Fruit fly (Drosophila melanogaster): ENCODE results near the gene CG9287.

The CG9287 gene

DNA sequence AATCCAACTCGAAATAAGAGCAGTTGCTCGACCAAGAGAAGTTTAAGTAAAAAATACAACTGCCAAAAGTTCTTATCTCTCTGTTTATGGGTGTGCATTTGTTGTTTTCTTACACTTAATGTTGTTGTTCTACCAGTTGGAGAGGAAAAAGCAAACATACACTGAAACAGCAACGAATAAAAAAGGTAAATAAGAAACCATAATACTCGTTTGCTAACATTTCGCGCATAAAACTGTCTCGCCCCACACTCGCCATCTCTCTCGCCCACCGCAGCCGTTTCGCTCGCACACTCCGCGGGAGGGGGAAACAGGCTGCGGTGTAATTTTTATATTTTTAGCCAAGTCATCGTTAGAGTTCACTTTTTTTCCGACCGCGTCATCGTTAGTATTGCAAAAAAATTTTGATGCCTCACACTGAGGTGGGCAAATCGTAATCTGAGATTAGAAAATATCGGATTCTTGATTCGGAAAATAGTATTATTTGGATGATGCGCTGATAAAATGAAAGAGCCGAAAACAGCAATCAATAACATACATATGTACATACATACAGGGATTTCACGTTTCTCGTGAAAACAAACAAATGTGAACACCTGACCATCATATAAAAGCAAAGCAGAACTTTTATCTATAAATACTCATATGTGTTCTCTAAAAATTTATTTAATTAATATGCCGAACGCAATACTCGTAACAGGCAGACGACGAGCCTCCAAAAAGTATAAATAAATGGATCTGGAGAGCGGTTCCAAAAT is 13.0 kb upstream of the CG9287 start (continued):
- TF ChIP-seq HHEX (GFP tag; optimal IDR thresholded peaks at IDR 0.05) (peak; percentile 29), CG8359 (GFP tag; optimal IDR thresholded peaks at IDR 0.05; ENCODE audit: borderline replicate concordance) (no peak), Ssrp (tag; optimal IDR thresholded peaks at IDR 0.05) (no peak), Tbp (GFP tag; optimal IDR thresholded peaks at IDR 0.05) (no peak), CG3281 (GFP tag; optimal IDR thresholded peaks at IDR 0.05) (peak; percentile 60), CG3726 (GFP tag; IDR thresholded peaks at IDR 0.05) (no peak), HLH54F (GFP tag; optimal IDR thresholded peaks at IDR 0.05) (peak; percentile 15), ato (GFP tag; IDR thresholded peaks at IDR 0.05; ENCODE audit: partially characterized antibody) (no peak), Antp (GFP tag; optimal IDR thresholded peaks at IDR 0.05) (no peak), Rx (GFP tag; IDR thresholded peaks at IDR 0.05) (peak; percentile 19; the same call in 1 of the 2 replicates), CG6813 (GFP tag; optimal IDR thresholded peaks at IDR 0.05) (no peak), Atf6 (GFP tag; IDR thresholded peaks at IDR 0.05) (peak; percentile 61; the same call in 1 of the 2 replicates), pb (GFP tag; optimal IDR thresholded peaks at IDR 0.05) (peak; percentile 24), CG34422 (GFP tag; IDR thresholded peaks at IDR 0.05) (no peak), croc (GFP tag; conservative IDR thresholded peaks at IDR 0.05) (no peak), jigr1 (GFP tag; IDR thresholded peaks at IDR 0.05) (no peak), eyg (GFP tag; optimal IDR thresholded peaks at IDR 0.05) (peak; percentile 22), CG7928 (GFP tag; optimal IDR thresholded peaks at IDR 0.05) (no peak), CG12769 (tag; optimal IDR thresholded peaks at IDR 0.05) (peak; percentile 27), Pdp1 (GFP tag; optimal IDR thresholded peaks at IDR 0.05) (no peak), ewg (GFP tag; optimal IDR thresholded peaks at IDR 0.05) (no peak), ro (GFP tag; IDR thresholded peaks at IDR 0.05) (no peak), CrebB (tag; optimal IDR thresholded peaks at IDR 0.05) (peak; percentile 73), CG2120 (GFP tag; optimal IDR thresholded peaks at IDR 0.05) (peak; percentile 69), zen2 (GFP tag; IDR thresholded peaks at IDR 0.05; ENCODE audit: partially characterized antibody) (no peak), ranshi (GFP tag; IDR thresholded peaks at IDR 0.05) (no peak), sens-2 (GFP tag; IDR thresholded peaks at IDR 0.05) (no peak), sd (tag; optimal IDR thresholded peaks at IDR 0.05) (no peak), CG10209 (GFP tag; optimal IDR thresholded peaks at IDR 0.05) (peak; percentile 49), CG11696 (GFP tag; IDR thresholded peaks at IDR 0.05) (0 out of 2 replicates have a peak, but pooled peaks have one; percentile 25), jing (GFP tag; optimal IDR thresholded peaks at IDR 0.05) (no peak), Hr39 (optimal IDR thresholded peaks at IDR 0.05) (no peak), abd-A (tag; optimal IDR thresholded peaks at IDR 0.05) (no peak), CG1233 (GFP tag; optimal IDR thresholded peaks at IDR 0.05) (peak; percentile 11), CG33213 (GFP tag; optimal IDR thresholded peaks at IDR 0.05) (no peak), CG32532 (GFP tag; IDR thresholded peaks at IDR 0.05) (peak; percentile 68), CG8089 (GFP tag; optimal IDR thresholded peaks at IDR 0.05) (no peak), zf30C (GFP tag; optimal IDR thresholded peaks at IDR 0.05) (no peak), lbe (GFP tag; optimal IDR thresholded peaks at IDR 0.05) (peak; percentile 30), so (GFP tag; IDR thresholded peaks at IDR 0.05) (0 out of 3 replicates have a peak, but pooled peaks have one; percentile 33), CG13894 (tag; optimal IDR thresholded peaks at IDR 0.05) (peak; percentile 59), Fer1 (GFP tag; optimal IDR thresholded peaks at IDR 0.05) (peak; percentile 29), pzg (GFP tag; optimal IDR thresholded peaks at IDR 0.05) (no peak), CkIIα-i1 (GFP tag; IDR thresholded peaks at IDR 0.05) (no peak), Ets97D (GFP tag; optimal IDR thresholded peaks at IDR 0.05) (no peak), CG9727 (GFP tag; optimal IDR thresholded peaks at IDR 0.05) (peak; percentile 33), exex (tag; optimal IDR thresholded peaks at IDR 0.05) (peak; percentile 44), CG5953 (GFP tag; IDR thresholded peaks at IDR 0.05) (no peak), az2 (GFP tag; optimal IDR thresholded peaks at IDR 0.05) (no peak), CG8944 (GFP tag; optimal IDR thresholded peaks at IDR 0.05) (no peak)

All from whole organism, embryonic.